Worm (Caenorhabditis elegans): ENCODE data around the gene pptr-1.
A peak's percentile ranks its signal among the peaks of the same experiment; 100 is the strongest.
"Not testable (repeated sequence)": the region's sequence is repeated elsewhere in the genome, so short reads cannot be mapped to it uniquely, and the experiment has no call there.

Gene pptr-1

DNA sequence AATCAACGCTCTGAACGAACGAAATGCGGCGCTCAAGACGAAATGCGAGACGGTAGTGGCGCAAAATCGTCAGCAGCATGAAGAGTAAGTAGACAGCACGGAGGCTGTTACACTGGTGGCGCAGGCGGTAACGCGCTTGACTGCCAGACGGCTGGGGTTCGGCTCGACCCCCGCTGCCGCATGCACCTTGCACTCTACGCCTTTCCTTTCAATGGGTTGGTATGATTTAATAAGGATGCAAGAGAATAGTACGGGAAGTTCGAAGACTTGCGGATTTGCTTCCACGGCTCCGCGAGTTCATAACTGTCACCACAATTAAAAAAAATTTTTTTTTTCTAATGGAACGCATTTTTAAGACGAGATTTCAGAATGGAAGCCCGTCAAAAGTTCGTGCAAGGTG, 12.7 kb downstream of the pptr-1 start:
- peak; percentile 43 for TF ChIP-seq ceh-13 (GFP tag; optimal IDR thresholded peaks at IDR 0.05)
- TF ChIP-seq ceh-36 (tag; optimal IDR thresholded peaks at IDR 0.05) = peak; percentile 76
- TF ChIP-seq pes-1 (GFP tag; IDR thresholded peaks at IDR 0.05) = peak; percentile 84
- peak; percentile 52; the same call in 1 of the 2 replicates for TF ChIP-seq tbx-37 (GFP tag; conservative IDR thresholded peaks at IDR 0.05)
- TF ChIP-seq tbx-11 (GFP tag; IDR thresholded peaks at IDR 0.05) = peak; percentile 70
- no peak for TF ChIP-seq hmbx-1 (tag; optimal IDR thresholded peaks at IDR 0.05)
- TF ChIP-seq hmg-4 (GFP tag; optimal IDR thresholded peaks at IDR 0.05) = peak; percentile 75
- peak; percentile 89 for TF ChIP-seq aly-1 (tag; optimal IDR thresholded peaks at IDR 0.05)
- TF ChIP-seq flt-1 (GFP tag; IDR thresholded peaks at IDR 0.05) = peak; percentile 78
- TF ChIP-seq sea-1 (GFP tag; conservative IDR thresholded peaks at IDR 0.05) = peak; percentile 75
- no peak for TF ChIP-seq ama-1 (optimal IDR thresholded peaks at IDR 0.05)
- peak; percentile 61 for TF ChIP-seq tra-4 (tag; optimal IDR thresholded peaks at IDR 0.05)
- peak; percentile 90 for TF ChIP-seq scrt-1 (GFP tag; IDR thresholded peaks at IDR 0.05)
- TF ChIP-seq ets-7 (tag; optimal IDR thresholded peaks at IDR 0.05) = peak; percentile 39
- TF ChIP-seq F13C5.2 (tag; optimal IDR thresholded peaks at IDR 0.05) = peak; percentile 76
- peak; percentile 50 for TF ChIP-seq hnd-1 (tag; optimal IDR thresholded peaks at IDR 0.05)
- TF ChIP-seq B0310.2 (tag; optimal IDR thresholded peaks at IDR 0.05) = peak; percentile 57

DNA sequence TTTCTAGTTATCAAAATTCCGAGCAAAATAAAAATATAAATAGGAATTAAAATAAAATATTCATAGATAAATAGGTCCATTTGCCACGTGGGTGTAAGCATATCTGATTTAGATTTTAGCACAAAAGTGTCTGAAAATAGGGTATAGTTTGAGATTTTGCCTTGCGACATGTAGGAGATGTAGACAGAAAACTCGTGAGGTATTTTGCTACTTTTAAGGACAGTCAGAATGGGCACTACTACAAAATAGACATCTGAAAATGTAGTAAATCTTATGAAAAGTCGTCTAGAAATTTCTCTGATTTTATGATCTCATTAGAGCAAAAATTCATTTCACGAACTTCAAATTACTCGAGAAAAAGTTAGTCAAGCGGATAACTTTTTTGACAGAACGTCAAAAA, 17.4 kb downstream of the pptr-1 start, which contains the start of gene srv-34:
Gene srv-34, minus strand, starts transcription at position 101 of the 400 bp plus-strand sequence.
- TF ChIP-seq ceh-36 (tag; optimal IDR thresholded peaks at IDR 0.05) (no peak), ceh-13 (GFP tag; optimal IDR thresholded peaks at IDR 0.05) (no peak), B0310.2 (tag; optimal IDR thresholded peaks at IDR 0.05) (no peak), pes-1 (GFP tag; IDR thresholded peaks at IDR 0.05) (no peak), aly-1 (tag; optimal IDR thresholded peaks at IDR 0.05) (no peak), ets-7 (tag; optimal IDR thresholded peaks at IDR 0.05) (no peak), F13C5.2 (tag; optimal IDR thresholded peaks at IDR 0.05) (no peak), hnd-1 (tag; optimal IDR thresholded peaks at IDR 0.05) (no peak)

DNA sequence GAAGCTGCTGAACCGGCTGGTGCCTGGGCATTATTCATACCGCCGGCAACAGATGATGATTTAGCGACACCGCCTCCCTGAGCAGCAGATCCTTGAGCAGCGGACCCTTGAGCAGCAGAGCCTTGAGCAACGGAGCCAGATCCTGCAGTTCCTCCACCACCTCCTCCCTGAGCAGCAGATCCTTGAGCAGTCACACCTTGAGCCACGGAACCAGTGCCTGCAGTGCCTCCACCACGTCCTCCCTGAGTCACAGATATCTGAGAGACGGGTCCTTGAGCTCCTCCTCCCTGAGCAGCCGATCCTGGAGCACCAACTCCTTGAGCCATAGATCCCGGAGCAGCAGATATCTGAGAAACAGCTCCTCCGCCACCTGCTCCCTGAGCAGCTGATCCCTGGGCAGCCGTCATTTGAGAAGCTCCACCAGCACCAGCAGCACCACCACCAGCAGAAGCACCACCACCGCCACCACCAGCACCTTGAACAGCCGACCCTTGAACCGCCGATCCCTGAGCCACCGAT, 19.2 kb downstream of the pptr-1 start:
- TF ChIP-seq tbx-11 (GFP tag; IDR thresholded peaks at IDR 0.05) (no peak), pes-1 (GFP tag; IDR thresholded peaks at IDR 0.05) (no peak), hmg-4 (GFP tag; optimal IDR thresholded peaks at IDR 0.05) (no peak), aly-1 (tag; optimal IDR thresholded peaks at IDR 0.05) (no peak)

DNA sequence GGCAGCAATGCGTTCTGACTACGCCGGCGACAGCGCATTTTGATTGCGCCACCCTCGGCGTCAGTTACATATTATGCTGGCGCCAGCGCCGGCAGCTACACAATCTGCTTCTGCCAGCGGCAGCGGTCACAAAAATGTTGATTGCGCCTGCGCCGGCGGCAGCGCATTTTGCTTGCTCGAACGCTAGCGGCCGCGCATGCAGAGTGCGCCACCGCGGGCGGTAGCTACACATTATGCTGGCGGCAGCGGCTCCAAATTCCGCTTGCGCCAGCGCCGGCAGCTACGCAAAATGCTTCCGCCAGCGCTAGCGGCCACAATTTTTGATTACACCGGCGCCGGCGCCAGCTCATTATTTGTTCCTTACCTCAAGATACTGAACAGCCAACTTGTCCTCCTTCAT, 19.9 kb downstream of the pptr-1 start:
- no peak for TF ChIP-seq hmg-4 (GFP tag; optimal IDR thresholded peaks at IDR 0.05)
- no peak for TF ChIP-seq ets-7 (tag; optimal IDR thresholded peaks at IDR 0.05)
- TF ChIP-seq sea-1 (GFP tag; conservative IDR thresholded peaks at IDR 0.05) = no peak

DNA sequence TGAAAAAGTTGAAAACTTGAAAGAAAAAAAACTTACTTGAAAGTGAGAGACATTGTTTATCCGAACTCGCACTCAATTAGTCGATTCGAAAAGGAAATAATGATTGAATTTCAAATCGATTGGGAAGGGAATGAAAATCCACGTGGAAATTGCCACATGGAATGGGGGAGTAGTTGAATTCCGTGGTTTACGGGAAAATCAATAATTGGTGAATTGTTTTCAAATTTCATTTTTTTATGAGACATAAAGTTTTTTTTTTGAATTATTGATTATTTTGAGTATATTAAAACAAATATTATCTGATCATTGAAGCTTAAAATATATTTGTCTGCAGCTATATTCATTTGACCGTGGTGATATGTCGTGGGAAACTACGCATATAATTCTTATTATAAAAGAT, 20.5 kb downstream of the pptr-1 start, which contains the start of gene F13A7.1:
Gene F13A7.1, minus strand, starts transcription at position 101 of the 400 bp plus-strand sequence.
- TF ChIP-seq aly-1 (tag; optimal IDR thresholded peaks at IDR 0.05) = no peak
- no peak for TF ChIP-seq hmg-4 (GFP tag; optimal IDR thresholded peaks at IDR 0.05)
- TF ChIP-seq pes-1 (GFP tag; IDR thresholded peaks at IDR 0.05) = no peak
- no peak for TF ChIP-seq tbx-37 (GFP tag; conservative IDR thresholded peaks at IDR 0.05)
- TF ChIP-seq tra-4 (tag; optimal IDR thresholded peaks at IDR 0.05) = no peak
- TF ChIP-seq ama-1 (optimal IDR thresholded peaks at IDR 0.05) = no peak
- TF ChIP-seq hmbx-1 (tag; optimal IDR thresholded peaks at IDR 0.05) = no peak
- TF ChIP-seq F13C5.2 (tag; optimal IDR thresholded peaks at IDR 0.05) = no peak
- no peak for TF ChIP-seq hnd-1 (tag; optimal IDR thresholded peaks at IDR 0.05)
- TF ChIP-seq flt-1 (GFP tag; IDR thresholded peaks at IDR 0.05) = no peak
- no peak for TF ChIP-seq scrt-1 (GFP tag; IDR thresholded peaks at IDR 0.05)
- TF ChIP-seq sea-1 (GFP tag; conservative IDR thresholded peaks at IDR 0.05) = no peak

DNA sequence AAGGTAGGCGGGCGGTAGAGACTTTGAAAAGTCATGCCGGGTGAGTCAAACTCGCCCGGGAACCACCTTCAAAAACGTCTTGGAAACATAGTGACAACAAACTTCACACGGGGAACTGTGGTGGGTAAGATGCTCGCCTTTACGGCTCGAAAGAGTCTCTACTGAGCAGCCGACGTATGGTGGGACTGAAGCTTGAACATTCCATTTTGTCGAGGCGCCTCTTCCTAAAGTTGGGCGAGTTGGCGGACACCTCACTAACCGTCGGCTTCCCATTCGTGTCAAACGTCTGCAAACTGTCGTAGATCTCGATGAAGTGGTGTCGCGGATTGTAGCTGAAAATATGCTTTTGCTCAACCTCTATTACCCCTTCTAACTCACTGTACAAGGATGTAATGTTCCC, 25.6 kb downstream of the pptr-1 start:
- no peak for TF ChIP-seq hnd-1 (tag; optimal IDR thresholded peaks at IDR 0.05)
- no peak for TF ChIP-seq sea-1 (GFP tag; conservative IDR thresholded peaks at IDR 0.05)
- TF ChIP-seq hmbx-1 (tag; optimal IDR thresholded peaks at IDR 0.05) = no peak
- TF ChIP-seq pes-1 (GFP tag; IDR thresholded peaks at IDR 0.05) = no peak
- no peak for TF ChIP-seq aly-1 (tag; optimal IDR thresholded peaks at IDR 0.05)
- TF ChIP-seq F13C5.2 (tag; optimal IDR thresholded peaks at IDR 0.05) = no peak
- TF ChIP-seq flt-1 (GFP tag; IDR thresholded peaks at IDR 0.05) = no peak
- TF ChIP-seq ets-7 (tag; optimal IDR thresholded peaks at IDR 0.05) = no peak
- no peak for TF ChIP-seq tbx-37 (GFP tag; conservative IDR thresholded peaks at IDR 0.05)
- TF ChIP-seq hmg-4 (GFP tag; optimal IDR thresholded peaks at IDR 0.05) = no peak
- TF ChIP-seq ceh-36 (tag; optimal IDR thresholded peaks at IDR 0.05) = no peak
- TF ChIP-seq B0310.2 (tag; optimal IDR thresholded peaks at IDR 0.05) = no peak
- TF ChIP-seq tbx-11 (GFP tag; IDR thresholded peaks at IDR 0.05) = no peak
- no peak for TF ChIP-seq ceh-13 (GFP tag; optimal IDR thresholded peaks at IDR 0.05)
- no peak for TF ChIP-seq tra-4 (tag; optimal IDR thresholded peaks at IDR 0.05)
- no peak for TF ChIP-seq scrt-1 (GFP tag; IDR thresholded peaks at IDR 0.05)
- no peak for TF ChIP-seq ama-1 (optimal IDR thresholded peaks at IDR 0.05)

DNA sequence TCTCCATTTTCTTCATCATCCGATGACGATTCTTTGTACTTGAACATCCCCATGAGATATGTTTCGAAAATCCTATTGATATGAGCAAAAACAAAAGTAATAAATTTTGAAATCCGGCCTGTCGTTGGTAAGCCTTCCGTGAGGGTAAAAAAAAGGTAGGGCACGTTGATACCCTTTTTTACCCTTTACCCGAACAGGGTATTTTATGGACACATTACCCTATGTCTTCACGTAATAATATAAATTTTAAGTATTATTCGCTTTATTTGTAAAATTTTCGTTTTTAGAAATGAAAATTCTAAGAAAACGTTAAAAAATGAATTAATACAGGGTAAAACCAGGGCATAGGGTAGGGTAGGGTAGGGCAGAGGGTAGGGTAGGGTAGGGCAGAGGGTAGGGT, 26.4 kb downstream of the pptr-1 start, which contains the start of gene F13A7.7:
Gene F13A7.7, minus strand, starts transcription at position 101 of the 400 bp plus-strand sequence.
- TF ChIP-seq aly-1 (tag; optimal IDR thresholded peaks at IDR 0.05); flt-1 (GFP tag; IDR thresholded peaks at IDR 0.05); sea-1 (GFP tag; conservative IDR thresholded peaks at IDR 0.05): not testable (repeated sequence)

DNA sequence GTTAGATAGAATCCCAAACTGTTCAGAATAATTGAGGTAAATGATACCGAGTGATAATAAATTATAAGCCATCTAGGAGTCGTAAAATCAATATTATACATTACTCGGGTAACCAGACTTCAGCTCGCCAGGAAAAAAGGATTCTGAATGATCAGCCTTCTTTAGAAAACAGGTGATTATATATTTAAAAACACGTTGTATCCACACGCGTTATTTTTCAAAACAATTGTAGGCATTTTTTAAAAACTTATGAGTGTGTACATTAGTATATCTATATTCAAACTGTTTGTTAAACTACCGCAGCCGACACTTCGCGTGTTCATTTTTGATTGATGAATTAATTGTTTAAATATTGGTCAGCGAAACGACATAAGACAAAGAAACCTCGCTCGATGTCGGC, 30.9 kb downstream of the pptr-1 start, which contains the start of gene sri-65:
Gene sri-65, minus strand, starts transcription at position 101 of the 400 bp plus-strand sequence.
- TF ChIP-seq sea-1 (GFP tag; conservative IDR thresholded peaks at IDR 0.05) (no peak), ets-7 (tag; optimal IDR thresholded peaks at IDR 0.05) (no peak), hmg-4 (GFP tag; optimal IDR thresholded peaks at IDR 0.05) (no peak), ceh-13 (GFP tag; optimal IDR thresholded peaks at IDR 0.05) (no peak), B0310.2 (tag; optimal IDR thresholded peaks at IDR 0.05) (no peak), ceh-36 (tag; optimal IDR thresholded peaks at IDR 0.05) (no peak), tra-4 (tag; optimal IDR thresholded peaks at IDR 0.05) (no peak)
